Fruit fly (Drosophila melanogaster): Measurements from ENCODE around the gene CG34337.

- no peak for TF ChIP-seq Met (GFP tag; optimal IDR thresholded peaks at IDR 0.05)
- TF ChIP-seq Sox14 (GFP tag; optimal IDR thresholded peaks at IDR 0.05): no peak
- TF ChIP-seq CG10669 (GFP tag; optimal IDR thresholded peaks at IDR 0.05): no peak
- TF ChIP-seq CG6792 (GFP tag; optimal IDR thresholded peaks at IDR 0.05): no peak
- no peak for TF ChIP-seq CG11762 (GFP tag; optimal IDR thresholded peaks at IDR 0.05; ENCODE audit: insufficient read depth)
- no peak for TF ChIP-seq CG9139 (GFP tag; optimal IDR thresholded peaks at IDR 0.05)
- no peak for TF ChIP-seq CG16779 (tag; optimal IDR thresholded peaks at IDR 0.05)
- no peak for TF ChIP-seq cyc (GFP tag; optimal IDR thresholded peaks at IDR 0.05)
- TF ChIP-seq Hr39 (GFP tag; optimal IDR thresholded peaks at IDR 0.05): no peak
- TF ChIP-seq achi (GFP tag; optimal IDR thresholded peaks at IDR 0.05): no peak
- no peak for TF ChIP-seq Gug (GFP tag; IDR thresholded peaks at IDR 0.05)
- TF ChIP-seq spab (GFP tag; optimal IDR thresholded peaks at IDR 0.05): no peak
- TF ChIP-seq Lpt (GFP tag; optimal IDR thresholded peaks at IDR 0.05): no peak
- no peak for TF ChIP-seq CG8319 (GFP tag; optimal IDR thresholded peaks at IDR 0.05)
Observed at dm6 chrX:7432393-7432792, 15.3 kb downstream of the CG34337 start.
